Fruit fly (Drosophila melanogaster) whole organism, embryonic: ENCODE measurements around the gene CG33647.

ENCODE experiments used
- Abd-B ChIP-seq: fragments of 200-800 bp; sonication (Bioruptor generic); optimal IDR thresholded peaks from 2 replicates; lab custom pipeline; 2018; ENCODE audit warnings: missing biosample characterization, mild to moderate bottlenecking, missing genetic modification characterization, moderate library complexity
- Atf6 ChIP-seq: fragments of 200-800 bp; sonication (Bioruptor generic); IDR thresholded peaks from 2 replicates; pipeline ENCODE4 v1.3.6; 2022; ENCODE audit warnings: missing biosample characterization, missing genetic modification characterization
- CG12659 ChIP-seq: fragments of 200-800 bp; sonication (Bioruptor generic); optimal IDR thresholded peaks from 3 replicates; lab custom pipeline; 2017; ENCODE audit warnings: mild to moderate bottlenecking, missing biosample characterization, missing genetic modification reagents, missing genetic modification characterization
- CG12769 ChIP-seq: fragments of 200-800 bp; sonication (Bioruptor generic); optimal IDR thresholded peaks from 2 replicates; lab custom pipeline; 2019; ENCODE audit warnings: missing biosample characterization, mild to moderate bottlenecking, missing genetic modification characterization, moderate library complexity
- CG13287 ChIP-seq: fragments of 200-800 bp; sonication (Bioruptor generic); IDR thresholded peaks from 2 replicates; pipeline ENCODE4 v1.3.6; 2022; ENCODE audit warnings: missing biosample characterization, missing genetic modification characterization; ENCODE audit not compliant: partially characterized antibody
- CG14710 ChIP-seq: fragments of 200-800 bp; sonication (Bioruptor generic); optimal IDR thresholded peaks from 3 replicates; lab custom pipeline; 2019; ENCODE audit warnings: missing biosample characterization, mild to moderate bottlenecking, missing genetic modification characterization, moderate library complexity
- CG1603 ChIP-seq: fragments of 200-800 bp; sonication (Bioruptor generic); optimal IDR thresholded peaks from 2 replicates; lab custom pipeline; 2019; ENCODE audit warnings: missing biosample characterization, mild to moderate bottlenecking, missing genetic modification characterization, moderate library complexity
- CG2120 ChIP-seq: fragments of 200-800 bp; sonication (Bioruptor generic); optimal IDR thresholded peaks from 3 replicates; lab custom pipeline; 2016; ENCODE audit warnings: missing biosample characterization, missing genetic modification characterization
- CG3847 ChIP-seq: fragments of 200-800 bp; sonication (Bioruptor generic); IDR thresholded peaks from 2 replicates; pipeline ENCODE4 v1.3.6; 2022; ENCODE audit warnings: missing biosample characterization, missing genetic modification characterization
- CG6272 ChIP-seq: fragments of 200-800 bp; sonication (Bioruptor generic); IDR thresholded peaks from 2 replicates; pipeline ENCODE4 v1.3.6; 2022; ENCODE audit warnings: missing biosample characterization, missing genetic modification characterization
- CG6854 ChIP-seq: fragments of 200-800 bp; sonication (Bioruptor generic); optimal IDR thresholded peaks from 3 replicates; lab custom pipeline; 2017; ENCODE audit warnings: missing biosample characterization, mild to moderate bottlenecking, missing genetic modification characterization
- CG7987 ChIP-seq: fragments of 200-800 bp; sonication (Bioruptor generic); optimal IDR thresholded peaks from 2 replicates; lab custom pipeline; 2018; ENCODE audit warnings: missing biosample characterization, mild to moderate bottlenecking, missing genetic modification characterization, moderate library complexity
- CG8089 ChIP-seq: fragments of 200-800 bp; sonication (Bioruptor generic); optimal IDR thresholded peaks from 3 replicates; lab custom pipeline; 2016; ENCODE audit warnings: missing biosample characterization, missing genetic modification characterization
- CG8924 ChIP-seq: fragments of 200-800 bp; optimal IDR thresholded peaks from 3 replicates; lab custom pipeline; 2019; ENCODE audit warnings: missing biosample characterization, mild to moderate bottlenecking, missing genetic modification characterization, moderate library complexity
- CoRest ChIP-seq: fragments of 200-800 bp; sonication (Bioruptor generic); optimal IDR thresholded peaks from 3 replicates; lab custom pipeline; 2018; ENCODE audit warnings: missing biosample characterization, mild to moderate bottlenecking, missing genetic modification characterization, moderate library complexity
- Doc3 ChIP-seq: fragments of 200-800 bp; sonication (Bioruptor generic); IDR thresholded peaks from 3 replicates; pipeline ENCODE4 v1.3.6; 2022; ENCODE audit warnings: missing biosample characterization, missing genetic modification characterization; ENCODE audit not compliant: partially characterized antibody
- Gug ChIP-seq: fragments of 200-800 bp; sonication (Bioruptor generic); IDR thresholded peaks from 4 replicates; pipeline ENCODE4 v1.3.6; 2022; ENCODE audit warnings: missing biosample characterization, missing genetic modification characterization
- Hmr ChIP-seq: fragments of 200-800 bp; sonication (Bioruptor generic); optimal IDR thresholded peaks from 3 replicates; lab custom pipeline; 2017; ENCODE audit warnings: mild to moderate bottlenecking, missing biosample characterization, missing genetic modification reagents, missing genetic modification characterization
- Jarid2 ChIP-seq: fragments of 200-800 bp; sonication (Bioruptor generic); optimal IDR thresholded peaks from 3 replicates; lab custom pipeline; 2017; ENCODE audit warnings: mild to moderate bottlenecking, missing biosample characterization, missing genetic modification reagents, missing genetic modification characterization
- Lhr ChIP-seq: fragments of 200-800 bp; sonication (Bioruptor generic); optimal IDR thresholded peaks from 3 replicates; lab custom pipeline; 2017; ENCODE audit warnings: mild to moderate bottlenecking, missing biosample characterization, missing genetic modification reagents, missing genetic modification characterization
- MESR4 ChIP-seq: fragments of 200-800 bp; sonication (Bioruptor generic); optimal IDR thresholded peaks from 2 replicates; lab custom pipeline; 2018; ENCODE audit warnings: missing biosample characterization, mild to moderate bottlenecking, missing genetic modification characterization, moderate library complexity
- Max ChIP-seq: fragments of 200-800 bp; sonication (Bioruptor generic); optimal IDR thresholded peaks from 2 replicates; lab custom pipeline; 2016; ENCODE audit warnings: missing biosample characterization, mild to moderate bottlenecking, missing genetic modification characterization
- Med ChIP-seq: fragments of 200-800 bp; sonication (Bioruptor generic); peaks from one replicate; lab custom pipeline; 2016; ENCODE audit warnings: missing biosample characterization, missing genetic modification characterization, mild to moderate bottlenecking, inconsistent platforms, moderate library complexity
- NFAT ChIP-seq: fragments of 200-800 bp; sonication (Bioruptor generic); IDR thresholded peaks from 2 replicates; pipeline ENCODE4 v1.3.6; 2022; ENCODE audit warnings: missing biosample characterization, missing genetic modification characterization
- Oaz ChIP-seq: fragments of 200-800 bp; sonication (Bioruptor generic); IDR thresholded peaks from 2 replicates; pipeline ENCODE4 v1.3.6; 2022; ENCODE audit warnings: missing biosample characterization, missing genetic modification characterization
- Opbp ChIP-seq: fragments of 200-800 bp; sonication (Bioruptor generic); IDR thresholded peaks from 3 replicates; pipeline ENCODE4 v1.3.6; 2022; ENCODE audit warnings: missing biosample characterization, missing genetic modification characterization; ENCODE audit not compliant: partially characterized antibody
- Poxn ChIP-seq: fragments of 200-800 bp; sonication (Bioruptor generic); IDR thresholded peaks from 2 replicates; pipeline ENCODE4 v1.3.6; 2022; ENCODE audit warnings: missing biosample characterization, missing genetic modification characterization
- Rfx ChIP-seq: fragments of 200-800 bp; sonication (Bioruptor generic); IDR thresholded peaks from 2 replicates; pipeline ENCODE4 v1.3.6; 2022; ENCODE audit warnings: missing biosample characterization, missing genetic modification characterization
- amos ChIP-seq: fragments of 200-800 bp; sonication (Bioruptor generic); IDR thresholded peaks from 2 replicates; pipeline ENCODE4 v1.3.6; 2022; ENCODE audit warnings: missing biosample characterization, missing genetic modification characterization; ENCODE audit not compliant: partially characterized antibody
- az2 ChIP-seq: fragments of 200-800 bp; sonication (Bioruptor generic); optimal IDR thresholded peaks from 3 replicates; lab custom pipeline; 2016; ENCODE audit warnings: missing biosample characterization, missing genetic modification characterization
- bab2 ChIP-seq: fragments of 200-800 bp; sonication (Bioruptor generic); optimal IDR thresholded peaks from 2 replicates; lab custom pipeline; 2016; ENCODE audit warnings: missing biosample characterization, missing genetic modification characterization
- bbx ChIP-seq: fragments of 200-800 bp; sonication (Bioruptor generic); IDR thresholded peaks from 2 replicates; pipeline ENCODE4 v1.3.6; 2022; ENCODE audit warnings: missing biosample characterization, missing genetic modification characterization; ENCODE audit not compliant: partially characterized antibody
- bigmax ChIP-seq: fragments of 200-800 bp; sonication (Bioruptor generic); optimal IDR thresholded peaks from 2 replicates; lab custom pipeline; 2018; ENCODE audit warnings: missing biosample characterization, mild to moderate bottlenecking, missing genetic modification characterization
- croc ChIP-seq: fragments of 200-800 bp; sonication (Bioruptor generic); conservative IDR thresholded peaks from 3 replicates; pipeline ENCODE4 v1.3.6; 2022; ENCODE audit warnings: missing biosample characterization, missing genetic modification characterization
- crol ChIP-seq: fragments of 200-800 bp; sonication (Bioruptor generic); IDR thresholded peaks from 2 replicates; pipeline ENCODE4 v1.3.6; 2022; ENCODE audit warnings: missing biosample characterization, missing genetic modification characterization
- cwo ChIP-seq: fragments of 200-800 bp; sonication (Bioruptor generic); optimal IDR thresholded peaks from 3 replicates; lab custom pipeline; 2017; ENCODE audit warnings: missing biosample characterization, missing genetic modification characterization, mild to moderate bottlenecking, moderate library complexity, missing genetic modification reagents
- en ChIP-seq: fragments of 200-800 bp; sonication (Bioruptor generic); optimal IDR thresholded peaks from 2 replicates; lab custom pipeline; 2016; ENCODE audit warnings: missing biosample characterization, missing genetic modification characterization
- eve ChIP-seq, 2 experiments: fragments of >200 bp; optimal IDR thresholded peaks; 2 replicates each; lab custom pipeline; 2017; ENCODE audit warnings: missing biosample characterization in 2 of 2, missing genetic modification characterization in 2 of 2
- exex ChIP-seq: fragments of 200-800 bp; sonication (Bioruptor generic); optimal IDR thresholded peaks from 4 replicates; lab custom pipeline; 2018; ENCODE audit warnings: missing biosample characterization, mild to moderate bottlenecking, missing genetic modification characterization, moderate library complexity
- fd96Cb ChIP-seq: fragments of 200-800 bp; sonication (Bioruptor generic); optimal IDR thresholded peaks from 2 replicates; lab custom pipeline; 2018; ENCODE audit warnings: missing biosample characterization, mild to moderate bottlenecking, missing genetic modification characterization, moderate library complexity
- ftz-f1 ChIP-seq: fragments of 200-800 bp; sonication (Bioruptor generic); optimal IDR thresholded peaks from 2 replicates; lab custom pipeline; 2016; ENCODE audit warnings: missing biosample characterization, missing genetic modification characterization
- gfzf ChIP-seq: fragments of 200-800 bp; sonication (Bioruptor generic); optimal IDR thresholded peaks from 2 replicates; lab custom pipeline; 2016; ENCODE audit warnings: missing biosample characterization, mild to moderate bottlenecking, missing genetic modification characterization, moderate library complexity
- ind ChIP-seq: fragments of 200-800 bp; sonication (Bioruptor generic); optimal IDR thresholded peaks from 3 replicates; lab custom pipeline; 2016; ENCODE audit warnings: missing biosample characterization, missing genetic modification characterization
- mirr ChIP-seq: fragments of 200-800 bp; sonication (Bioruptor generic); optimal IDR thresholded peaks from 3 replicates; lab custom pipeline; 2018; ENCODE audit warnings: missing biosample characterization, mild to moderate bottlenecking, missing genetic modification characterization
- pan ChIP-seq, 4 experiments: fragments of >200 bp in 3 of 4; fragments of 200-800 bp in 1 of 4; sonication (Bioruptor generic) in 1 of 4; optimal IDR thresholded peaks in 3 of 4; IDR thresholded peaks in 1 of 4; 2 replicates each; pipeline versions ENCODE4 v1.3.6 to Lab custom; 2017 to 2022; ENCODE audit warnings: missing biosample characterization in 2 of 4, missing genetic modification characterization in 2 of 4, mixed read lengths in 1 of 4
- slp2 ChIP-seq: fragments of 200-800 bp; sonication (Bioruptor generic); optimal IDR thresholded peaks from 2 replicates; lab custom pipeline; 2016; ENCODE audit warnings: missing biosample characterization, missing genetic modification characterization
- sug ChIP-seq: fragments of 200-800 bp; optimal IDR thresholded peaks from 2 replicates; lab custom pipeline; 2019; ENCODE audit warnings: missing biosample characterization, mild to moderate bottlenecking, missing genetic modification characterization, moderate library complexity
- vvl ChIP-seq: fragments of 200-800 bp; sonication (Bioruptor generic); IDR thresholded peaks from 2 replicates; pipeline ENCODE4 v1.3.6; 2022; ENCODE audit warnings: missing biosample characterization, missing genetic modification characterization

The CG33647 gene

DNA sequence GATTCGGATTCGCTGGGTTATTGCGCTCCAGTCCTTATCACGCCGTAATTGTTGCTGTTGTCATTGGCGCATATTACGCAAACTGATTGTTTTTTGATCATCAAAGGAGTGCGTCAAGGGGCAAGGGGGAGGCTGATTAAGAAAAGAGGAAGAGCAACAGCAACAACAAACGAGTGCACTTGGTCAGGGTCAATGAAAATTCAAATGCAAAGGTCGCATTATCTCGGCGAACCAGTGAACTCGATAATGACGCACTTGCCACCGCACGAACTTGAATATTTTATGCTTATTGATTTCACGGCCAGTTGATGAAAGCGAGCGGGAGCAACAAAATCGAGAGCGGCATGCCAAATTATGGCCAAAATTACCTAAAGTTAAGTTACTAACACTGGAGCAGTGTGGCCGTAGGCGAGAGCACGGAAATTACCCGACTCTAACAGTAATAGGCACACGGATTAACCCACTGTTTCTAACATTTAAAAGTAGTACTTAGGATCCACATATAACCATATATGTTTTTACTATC lies 24.2 kb downstream of the CG33647 start, which contains the start of gene nes (continued):
- TF ChIP-seq Hmr (GFP tag; lab: Kevin White, UChicago) (peak; percentile 20), CG1603 (peak; percentile 49), bbx (GFP tag; lab: Robert Waterston, UW) (peak; percentile 30; the same call in 1 of the 2 replicates), Oaz (GFP tag; lab: Robert Waterston, UW) (no peak), ind (peak; percentile 21), CG14710 (tag; lab: Kevin White, UChicago) (peak; percentile 6), Doc3 (GFP tag; lab: Robert Waterston, UW) (0 out of 3 replicates have a peak, but pooled peaks have one; percentile 44), CG13287 (GFP tag; lab: Robert Waterston, UW) (peak; percentile 47; the same call in 1 of the 2 replicates), eve (GFP tag; optimal IDR thresholded peaks at IDR 0.05; lab: Kevin White, UChicago) (no peak), NFAT (GFP tag; lab: Robert Waterston, UW) (peak; percentile 11; the same call in 1 of the 2 replicates), MESR4 (GFP tag; lab: Kevin White, UChicago) (peak; percentile 88), Opbp (GFP tag; lab: Robert Waterston, UW) (0 out of 3 replicates have a peak, but pooled peaks have one; percentile 31), Gug (peak; percentile 13; the same call in 1 of the 4 replicates), CG6854 (GFP tag; lab: Kevin White, UChicago) (peak; percentile 15), bab2 (peak; percentile 9), Med (peak; percentile 78), az2 (GFP tag; lab: Kevin White, UChicago) (no peak), pan (optimal IDR thresholded peaks at IDR 0.05; lab: Kevin White, UChicago) (no peak), pan (GFP tag; optimal IDR thresholded peaks at IDR 0.05 in 1 of 2, IDR thresholded peaks at IDR 0.05 in 1 of 2) (no peak), vvl (GFP tag; lab: Robert Waterston, UW) (peak; percentile 36), CG8924 (peak; percentile 23), gfzf (GFP tag; lab: Kevin White, UChicago) (peak; percentile 71), CG12769 (tag; lab: Kevin White, UChicago) (peak; percentile 45), exex (peak; percentile 71), fd96Cb (tag; lab: Kevin White, UChicago) (no peak), Poxn (no peak), croc (GFP tag; lab: Robert Waterston, UW) (no peak), CG8089 (GFP tag; lab: Kevin White, UChicago) (no peak), mirr (GFP tag; lab: Kevin White, UChicago) (peak; percentile 6), CoRest (tag; lab: Kevin White, UChicago) (peak; percentile 3), Atf6 (GFP tag; lab: Robert Waterston, UW) (peak; percentile 50; the same call in 1 of the 2 replicates), CG2120 (GFP tag; lab: Kevin White, UChicago) (peak; percentile 39), Rfx (GFP tag; lab: Robert Waterston, UW) (0 out of 2 replicates have a peak, but pooled peaks have one; percentile 10), sug (tag; lab: Kevin White, UChicago) (peak; percentile 33), cwo (GFP tag; lab: Kevin White, UChicago) (peak; percentile 56), en (no peak), CG6272 (0 out of 2 replicates have a peak, but pooled peaks have one; percentile 25), bigmax (GFP tag; lab: Kevin White, UChicago) (no peak), CG3847 (peak; percentile 26), Lhr (GFP tag; lab: Kevin White, UChicago) (no peak), CG12659 (GFP tag; lab: Kevin White, UChicago) (peak; percentile 30), Max (peak; percentile 37), ftz-f1 (GFP tag; lab: Kevin White, UChicago) (peak; percentile 84), slp2 (GFP tag; lab: Kevin White, UChicago) (no peak), amos (GFP tag; lab: Robert Waterston, UW) (peak; percentile 32; the same call in 1 of the 2 replicates), Jarid2 (GFP tag; lab: Kevin White, UChicago) (peak; percentile 17), crol (GFP tag; lab: Robert Waterston, UW) (peak; percentile 88), CG7987 (peak; percentile 40), Abd-B (peak; percentile 18)
